Fruit fly (Drosophila melanogaster) whole organism: ENCODE data around the gene lwr.
A peak's percentile ranks its signal among the peaks of the same experiment; 100 is the strongest.

Source experiments
- CG8478 ChIP-seq: fragments of >200 bp; optimal IDR thresholded peaks from 2 replicates; lab custom pipeline; 2018; ENCODE audit warnings: inconsistent platforms
- Dll ChIP-seq: fragments of >200 bp; optimal IDR thresholded peaks from 2 replicates; lab custom pipeline; 2017
- EcR ChIP-seq, 2 experiments: fragments of >200 bp; optimal IDR thresholded peaks; 2 replicates each; lab custom pipeline; 2017; ENCODE audit warnings: missing biosample characterization in 2 of 2, missing genetic modification characterization in 2 of 2, missing genetic modification reagents in 2 of 2
- pan ChIP-seq: fragments of >200 bp; optimal IDR thresholded peaks from 2 replicates; lab custom pipeline; 2017
- psq ChIP-seq: fragments of >200 bp; optimal IDR thresholded peaks from 2 replicates; lab custom pipeline; 2017
- usp ChIP-seq: fragments of >200 bp; optimal IDR thresholded peaks from 2 replicates; lab custom pipeline; 2017; ENCODE audit warnings: missing biosample characterization, missing genetic modification characterization, mixed read lengths

The lwr gene

dm6 chr2L:505009-505408, 37.4 kb downstream of the lwr start:
- TF ChIP-seq usp (GFP tag; lab: Kevin White, UChicago) (no peak), CG8478 (lab: Kevin White, UChicago) (no peak), pan (lab: Kevin White, UChicago) (no peak), psq (lab: Kevin White, UChicago) (no peak), Dll (no peak), EcR (GFP tag; optimal IDR thresholded peaks at IDR 0.05; lab: Kevin White, UChicago) (no peak)

dm6 chr2L:501622-502021, 40.8 kb downstream of the lwr start:
- TF ChIP-seq CG8478 (lab: Kevin White, UChicago) (no peak), pan (lab: Kevin White, UChicago) (no peak), EcR (GFP tag; optimal IDR thresholded peaks at IDR 0.05; lab: Kevin White, UChicago) (no peak), psq (lab: Kevin White, UChicago) (no peak), Dll (no peak)

dm6 chr2L:499939-500338, 42.4 kb downstream of the lwr start:
- TF ChIP-seq Dll (peak; percentile 49), EcR (GFP tag; optimal IDR thresholded peaks at IDR 0.05; lab: Kevin White, UChicago) (no peak)

- TF ChIP-seq Dll (no peak), usp (GFP tag; lab: Kevin White, UChicago) (no peak), EcR (GFP tag; optimal IDR thresholded peaks at IDR 0.05; lab: Kevin White, UChicago) (no peak), CG8478 (lab: Kevin White, UChicago) (no peak), psq (lab: Kevin White, UChicago) (no peak), pan (lab: Kevin White, UChicago) (no peak)
These were observed 43.9 kb downstream of the lwr start for dm6 chr2L:498474-498821.

DNA sequence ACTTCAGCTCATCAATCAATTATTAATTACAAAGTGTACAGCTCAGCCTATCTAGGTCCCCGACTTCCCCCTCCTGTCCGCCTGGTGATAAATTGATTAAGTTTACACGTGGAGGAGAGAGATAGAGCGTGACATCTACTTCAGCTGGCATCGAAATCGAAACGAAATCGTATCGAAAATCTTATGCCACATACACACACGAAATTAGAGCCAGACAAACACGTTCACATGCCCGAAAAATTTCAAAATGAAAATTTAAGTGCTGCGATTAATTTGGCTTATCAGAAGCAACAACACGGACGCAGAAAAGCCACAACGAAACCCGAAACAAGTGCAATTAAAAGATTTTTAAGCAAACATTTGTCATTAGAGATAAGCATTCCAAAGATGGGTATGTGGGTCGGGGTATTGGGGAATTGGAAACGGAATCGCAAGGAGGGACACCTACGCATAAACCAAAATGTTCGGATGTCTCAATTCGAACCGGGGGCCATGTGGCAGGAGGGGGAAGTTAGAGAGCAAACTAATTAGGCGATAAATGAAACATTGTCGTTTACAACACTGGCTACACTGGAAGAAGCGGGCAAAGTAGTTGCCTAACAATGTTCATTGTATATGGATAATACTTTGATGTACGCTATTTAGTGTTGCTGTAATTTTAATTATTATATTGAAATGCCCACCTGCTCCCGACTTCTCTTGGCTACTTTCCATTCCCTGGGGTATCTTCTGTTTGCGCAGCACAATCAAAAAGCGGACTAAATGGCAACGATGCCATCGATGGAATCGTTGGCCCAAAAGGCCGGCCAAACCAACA, 44.5 kb downstream of the lwr start:
- no peak for TF ChIP-seq CG8478 (lab: Kevin White, UChicago)
- no peak for TF ChIP-seq Dll
- TF ChIP-seq EcR (GFP tag; optimal IDR thresholded peaks at IDR 0.05; lab: Kevin White, UChicago) = no peak
- TF ChIP-seq usp (GFP tag; lab: Kevin White, UChicago) = no peak
- no peak for TF ChIP-seq psq (lab: Kevin White, UChicago)
- no peak for TF ChIP-seq pan (lab: Kevin White, UChicago)

dm6 chr2L:496841-497240, 45.5 kb downstream of the lwr start:
- TF ChIP-seq CG8478 (lab: Kevin White, UChicago) = no peak
- TF ChIP-seq psq (lab: Kevin White, UChicago) = no peak
- TF ChIP-seq EcR (GFP tag; optimal IDR thresholded peaks at IDR 0.05; lab: Kevin White, UChicago) = no peak
- TF ChIP-seq usp (GFP tag; lab: Kevin White, UChicago) = no peak
- TF ChIP-seq pan (lab: Kevin White, UChicago) = no peak
- TF ChIP-seq Dll = no peak

dm6 chr2L:496436-496835, 45.9 kb downstream of the lwr start:
- TF ChIP-seq psq (lab: Kevin White, UChicago) (no peak), Dll (no peak), pan (lab: Kevin White, UChicago) (no peak), usp (GFP tag; lab: Kevin White, UChicago) (no peak), CG8478 (lab: Kevin White, UChicago) (no peak), EcR (GFP tag; optimal IDR thresholded peaks at IDR 0.05; lab: Kevin White, UChicago) (no peak)

- TF ChIP-seq Dll = no peak
- no peak for TF ChIP-seq usp (GFP tag; lab: Kevin White, UChicago)
- no peak for TF ChIP-seq pan (lab: Kevin White, UChicago)
- TF ChIP-seq CG8478 (lab: Kevin White, UChicago) = no peak
- TF ChIP-seq psq (lab: Kevin White, UChicago) = no peak
- TF ChIP-seq EcR (GFP tag; optimal IDR thresholded peaks at IDR 0.05; lab: Kevin White, UChicago) = no peak
These were observed 46.8 kb downstream of the lwr start for dm6 chr2L:495381-496240.

- TF ChIP-seq CG8478 (lab: Kevin White, UChicago) (no peak), usp (GFP tag; lab: Kevin White, UChicago) (no peak), psq (lab: Kevin White, UChicago) (no peak), Dll (no peak), EcR (GFP tag; optimal IDR thresholded peaks at IDR 0.05; lab: Kevin White, UChicago) (no peak), pan (lab: Kevin White, UChicago) (no peak)
These were observed 49.1 kb downstream of the lwr start for dm6 chr2L:493274-493673.

- TF ChIP-seq Dll (no peak), EcR (GFP tag; optimal IDR thresholded peaks at IDR 0.05; lab: Kevin White, UChicago) (no peak), psq (lab: Kevin White, UChicago) (no peak), CG8478 (lab: Kevin White, UChicago) (no peak), pan (lab: Kevin White, UChicago) (no peak), usp (GFP tag; lab: Kevin White, UChicago) (no peak)
These were observed 50.2 kb downstream of the lwr start for dm6 chr2L:492225-492624.
